Worm (Caenorhabditis elegans) whole organism, young adult: ENCODE measurements around the gene vha-14.
A peak's percentile ranks its signal among the peaks of the same experiment; 100 is the strongest.

Experiments
- B0336.3 ChIP-seq: fragments of 200-800 bp; sonication (Bioruptor generic); IDR thresholded peaks from 2 replicates; pipeline ENCODE4 v1.3.6; 2022; ENCODE audit warnings: missing genetic modification characterization, missing compliant biosample characterization
- C06A6.2 ChIP-seq: fragments of 200-800 bp; sonication (Bioruptor generic); conservative IDR thresholded peaks from 2 replicates; pipeline ENCODE4 v1.3.6; 2022; ENCODE audit warnings: missing genetic modification characterization, missing compliant biosample characterization
- C17E4.6 ChIP-seq: fragments of 200-800 bp; sonication (Bioruptor generic); IDR thresholded peaks from 2 replicates; pipeline ENCODE4 v1.3.6; 2022; ENCODE audit warnings: missing genetic modification reagents, missing genetic modification characterization, missing compliant biosample characterization
- D2030.7 ChIP-seq: fragments of 200-800 bp; sonication (Bioruptor generic); IDR thresholded peaks from 2 replicates; pipeline ENCODE4 v1.3.6; 2022; ENCODE audit warnings: missing genetic modification reagents, missing genetic modification characterization, missing compliant biosample characterization
- F10E7.11 ChIP-seq: sonication (generic microtip); optimal IDR thresholded peaks from 2 replicates; lab custom pipeline; 2017; ENCODE audit warnings: mild to moderate bottlenecking, missing genetic modification characterization, moderate library complexity, missing compliant biosample characterization
- K11D2.4 ChIP-seq: fragments of 200-800 bp; sonication (Bioruptor generic); IDR thresholded peaks from 2 replicates; pipeline ENCODE4 v1.3.6; 2022; ENCODE audit warnings: missing genetic modification reagents, missing genetic modification characterization, missing compliant biosample characterization
- Y53G8AR.9 ChIP-seq: fragments of 200-800 bp; sonication (Bioruptor generic); conservative IDR thresholded peaks from 2 replicates; pipeline ENCODE4 v1.3.6; 2022; ENCODE audit warnings: missing genetic modification reagents, missing genetic modification characterization, missing compliant biosample characterization
- Y56A3A.18 ChIP-seq: fragments of 200-800 bp; sonication (Bioruptor generic); IDR thresholded peaks from 2 replicates; pipeline ENCODE4 v1.3.6; 2022; ENCODE audit warnings: missing genetic modification reagents, missing genetic modification characterization, missing compliant biosample characterization
- Y79H2A.3 ChIP-seq: fragments of 200-800 bp; sonication (Bioruptor generic); conservative IDR thresholded peaks from 2 replicates; pipeline ENCODE4 v1.3.6; 2022; ENCODE audit warnings: missing genetic modification reagents, missing genetic modification characterization, missing compliant biosample characterization
- Y95B8A.8 ChIP-seq: fragments of 200-800 bp; sonication (Bioruptor generic); IDR thresholded peaks from 2 replicates; pipeline ENCODE4 v1.3.6; 2022; ENCODE audit warnings: missing genetic modification reagents, missing genetic modification characterization, missing compliant biosample characterization
- ama-1 ChIP-seq, 3 experiments: fragments of 150-350 bp in 1 of 3; sonication (generic microtip) in 2 of 3; optimal IDR thresholded peaks; 2 replicates each; lab custom pipeline; 2014 to 2018; ENCODE audit warnings: missing biosample characterization in 2 of 3, missing genetic modification characterization in 2 of 3, missing genetic modification reagents in 2 of 3
- aptf-2 ChIP-seq: fragments of 200-800 bp; sonication (Bioruptor generic); conservative IDR thresholded peaks from 2 replicates; pipeline ENCODE4 v1.3.6; 2022; ENCODE audit warnings: missing genetic modification reagents, missing genetic modification characterization, missing compliant biosample characterization
- atf-7 ChIP-seq: sonication (generic microtip); optimal IDR thresholded peaks from 2 replicates; lab custom pipeline; 2017; ENCODE audit warnings: mild to moderate bottlenecking, missing genetic modification characterization, missing compliant biosample characterization
- athp-1 ChIP-seq: sonication (generic microtip); optimal IDR thresholded peaks from 2 replicates; lab custom pipeline; 2017; ENCODE audit warnings: mild to moderate bottlenecking, missing genetic modification characterization, missing compliant biosample characterization
- attf-5 ChIP-seq: fragments of 200-800 bp; sonication (Bioruptor generic); optimal IDR thresholded peaks from 2 replicates; lab custom pipeline; 2018; ENCODE audit warnings: mild to moderate bottlenecking, missing genetic modification characterization, missing compliant biosample characterization
- cebp-1 ChIP-seq, 2 experiments: fragments of 200-800 bp in 1 of 2; sonication (Bioruptor generic) in 1 of 2; sonication (generic microtip) in 1 of 2; IDR thresholded peaks in 1 of 2; optimal IDR thresholded peaks in 1 of 2; 2 replicates each; pipeline versions ENCODE4 v1.3.6 to Lab custom; 2017 to 2022; ENCODE audit warnings: missing compliant biosample characterization in 2 of 2, missing genetic modification characterization in 2 of 2, mild to moderate bottlenecking in 1 of 2, missing genetic modification reagents in 1 of 2, moderate library complexity in 1 of 2
- dpl-1 ChIP-seq: fragments of 150-350 bp; optimal IDR thresholded peaks from 2 replicates; lab custom pipeline; 2014; ENCODE audit warnings: missing biosample characterization, missing genetic modification reagents, missing genetic modification characterization
- efl-1 ChIP-seq: fragments of 150-350 bp; optimal IDR thresholded peaks from 2 replicates; lab custom pipeline; 2014; ENCODE audit warnings: missing biosample characterization, missing genetic modification reagents, missing genetic modification characterization
- egl-18 ChIP-seq: fragments of 200-800 bp; sonication (Bioruptor generic); IDR thresholded peaks from 2 replicates; pipeline ENCODE4 v1.3.6; 2022; ENCODE audit warnings: missing genetic modification reagents, missing genetic modification characterization, missing compliant biosample characterization
- egrh-3 ChIP-seq: fragments of 200-800 bp; sonication (Bioruptor generic); IDR thresholded peaks from 2 replicates; pipeline ENCODE4 v1.3.6; 2022; ENCODE audit warnings: missing genetic modification reagents, missing genetic modification characterization, missing compliant biosample characterization
- fkh-3 ChIP-seq: sonication (generic microtip); optimal IDR thresholded peaks from 2 replicates; lab custom pipeline; 2016; ENCODE audit warnings: mild to moderate bottlenecking, missing genetic modification characterization, missing compliant biosample characterization
- hlh-12 ChIP-seq: sonication (generic microtip); optimal IDR thresholded peaks from 2 replicates; lab custom pipeline; 2016; ENCODE audit warnings: missing genetic modification characterization, missing compliant biosample characterization
- hmg-1.2 ChIP-seq: fragments of 200-800 bp; sonication (Bioruptor generic); IDR thresholded peaks from 2 replicates; pipeline ENCODE4 v1.3.6; 2022; ENCODE audit warnings: missing genetic modification reagents, missing genetic modification characterization, missing compliant biosample characterization
- hrde-1 ChIP-seq: sonication (generic microtip); optimal IDR thresholded peaks from 2 replicates; lab custom pipeline; 2016; ENCODE audit warnings: missing genetic modification characterization, mild to moderate bottlenecking, missing compliant biosample characterization, moderate library complexity, missing genotype, missing genetic modification reagents, borderline replicate concordance
- hsf-1 ChIP-seq: fragments of 200-800 bp; sonication (Bioruptor generic); IDR thresholded peaks from 2 replicates; pipeline ENCODE4 v1.3.6; 2022; ENCODE audit warnings: missing genetic modification reagents, missing genetic modification characterization, missing compliant biosample characterization
- lag-1 ChIP-seq: fragments of 200-800 bp; sonication (Bioruptor generic); IDR thresholded peaks from 2 replicates; pipeline ENCODE4 v1.3.6; 2022; ENCODE audit warnings: missing genetic modification reagents, missing genetic modification characterization, missing compliant biosample characterization
- lin-40 ChIP-seq: sonication (generic microtip); optimal IDR thresholded peaks from 2 replicates; lab custom pipeline; 2016; ENCODE audit warnings: missing genetic modification characterization, mild to moderate bottlenecking, missing compliant biosample characterization, missing genotype, missing genetic modification reagents
- lin-54 ChIP-seq: fragments of 200-800 bp; sonication (Bioruptor generic); optimal IDR thresholded peaks from 2 replicates; lab custom pipeline; 2018; ENCODE audit warnings: mild to moderate bottlenecking, missing genetic modification characterization, missing compliant biosample characterization
- lsy-27 ChIP-seq: sonication (generic microtip); optimal IDR thresholded peaks from 2 replicates; lab custom pipeline; 2017; ENCODE audit warnings: missing genetic modification characterization, mild to moderate bottlenecking, missing compliant biosample characterization, antibody characterized with exemption, missing genotype, borderline replicate concordance; ENCODE audit not compliant: insufficient read depth
- madf-10 ChIP-seq: sonication (generic microtip); optimal IDR thresholded peaks from 2 replicates; lab custom pipeline; 2016; ENCODE audit warnings: mild to moderate bottlenecking, missing genetic modification characterization, missing compliant biosample characterization
- madf-6 ChIP-seq: fragments of 200-800 bp; sonication (Bioruptor generic); IDR thresholded peaks from 2 replicates; pipeline ENCODE4 v1.3.6; 2022; ENCODE audit warnings: missing genetic modification reagents, missing genetic modification characterization, missing compliant biosample characterization
- mcd-1 ChIP-seq: fragments of 200-800 bp; sonication (Bioruptor generic); IDR thresholded peaks from 2 replicates; pipeline ENCODE4 v1.3.6; 2022; ENCODE audit warnings: missing genetic modification reagents, missing genetic modification characterization, missing compliant biosample characterization
- mes-4 ChIP-seq: sonication (generic microtip); optimal IDR thresholded peaks from 2 replicates; lab custom pipeline; 2016; ENCODE audit warnings: missing genotype, missing genetic modification characterization, missing compliant biosample characterization
- nhr-120 ChIP-seq: fragments of 200-800 bp; sonication (Bioruptor generic); IDR thresholded peaks from 2 replicates; pipeline ENCODE4 v1.3.6; 2022; ENCODE audit warnings: missing genetic modification characterization, missing compliant biosample characterization
- nhr-80 ChIP-seq: sonication (generic microtip); optimal IDR thresholded peaks from 2 replicates; lab custom pipeline; 2016; ENCODE audit warnings: missing genetic modification characterization, missing compliant biosample characterization
- pbrm-1 ChIP-seq: fragments of 200-800 bp; sonication (Bioruptor generic); IDR thresholded peaks from 2 replicates; pipeline ENCODE4 v1.3.6; 2022; ENCODE audit warnings: missing genetic modification reagents, missing genetic modification characterization, missing compliant biosample characterization
- rcor-1 ChIP-seq: fragments of 200-800 bp; sonication (Bioruptor generic); IDR thresholded peaks from 2 replicates; pipeline ENCODE4 v1.3.6; 2022; ENCODE audit warnings: missing genetic modification reagents, missing genetic modification characterization, missing compliant biosample characterization
- snpc-1.3 ChIP-seq: sonication (generic microtip); optimal IDR thresholded peaks from 2 replicates; lab custom pipeline; 2017; ENCODE audit warnings: missing genetic modification characterization, mild to moderate bottlenecking, missing compliant biosample characterization, antibody characterized with exemption, moderate library complexity, missing genotype, missing genetic modification reagents; ENCODE audit not compliant: insufficient read depth
- snpc-3.4 ChIP-seq: sonication (generic microtip); optimal IDR thresholded peaks from 2 replicates; lab custom pipeline; 2017; ENCODE audit warnings: missing genetic modification characterization, mild to moderate bottlenecking, missing compliant biosample characterization, antibody characterized with exemption, moderate library complexity, missing genotype, missing genetic modification reagents
- snpc-4 ChIP-seq, 5 experiments: fragments of 150-350 bp in 1 of 5; sonication (generic microtip) in 4 of 5; optimal IDR thresholded peaks; 2 replicates each; lab custom pipeline; 2014 to 2018; ENCODE audit warnings: missing genetic modification characterization in 5 of 5, missing biosample characterization in 3 of 5, antibody characterized with exemption in 2 of 5, mild to moderate bottlenecking in 2 of 5, missing compliant biosample characterization in 2 of 5, missing genotype in 2 of 5, moderate library complexity in 2 of 5, missing genetic modification reagents in 1 of 5
- sptf-2 ChIP-seq: fragments of 200-800 bp; sonication (Bioruptor generic); optimal IDR thresholded peaks from 2 replicates; lab custom pipeline; 2018; ENCODE audit warnings: mild to moderate bottlenecking, missing genetic modification characterization, missing compliant biosample characterization
- tlf-1 ChIP-seq: fragments of 200-800 bp; sonication (Bioruptor generic); optimal IDR thresholded peaks from 2 replicates; lab custom pipeline; 2018; ENCODE audit warnings: mild to moderate bottlenecking, missing genetic modification characterization, missing compliant biosample characterization
- unc-130 ChIP-seq: sonication (generic microtip); optimal IDR thresholded peaks from 2 replicates; lab custom pipeline; 2016; ENCODE audit warnings: missing genetic modification reagents, missing genetic modification characterization, missing compliant biosample characterization
- unc-62 ChIP-seq: fragments of 150-350 bp; optimal IDR thresholded peaks from 2 replicates; lab custom pipeline; 2014; ENCODE audit warnings: missing biosample characterization, missing genetic modification reagents, missing genetic modification characterization
- ztf-18 ChIP-seq: sonication (generic microtip); optimal IDR thresholded peaks from 2 replicates; lab custom pipeline; 2016; ENCODE audit warnings: missing genotype, mild to moderate bottlenecking, missing genetic modification characterization, missing compliant biosample characterization
- ztf-26 ChIP-seq: sonication (generic microtip); optimal IDR thresholded peaks from 2 replicates; lab custom pipeline; 2017; ENCODE audit warnings: missing genetic modification characterization, missing compliant biosample characterization

vha-14 gene

ce11 chrIII:9465865-9466264, 42.0 kb upstream of the vha-14 start, which contains the start of gene B0464.6:
TSS of gene B0464.6 (minus strand) at chrIII:9465965.
- no peak for TF ChIP-seq Y53G8AR.9
- TF ChIP-seq lsy-27 (tag; lab: Kevin White, UChicago): no peak
- no peak for TF ChIP-seq atf-7 (tag; lab: Kevin White, UChicago)
- TF ChIP-seq hsf-1 (GFP tag; lab: Robert Waterston, UW): no peak
- TF ChIP-seq egl-18: no peak
- no peak for TF ChIP-seq egrh-3 (GFP tag; lab: Robert Waterston, UW)
- TF ChIP-seq sptf-2 (GFP tag; lab: Kevin White, UChicago): no peak
- TF ChIP-seq nhr-80 (tag; lab: Kevin White, UChicago): no peak
- no peak for TF ChIP-seq Y79H2A.3
- TF ChIP-seq attf-5: no peak
- TF ChIP-seq rcor-1 (GFP tag; lab: Robert Waterston, UW): no peak
- TF ChIP-seq dpl-1 (GFP tag; lab: Kevin White, UChicago): no peak
- no peak for TF ChIP-seq F10E7.11 (tag; lab: Kevin White, UChicago)
- TF ChIP-seq hlh-12 (tag; lab: Kevin White, UChicago): no peak
- no peak for TF ChIP-seq madf-10 (tag; lab: Kevin White, UChicago)
- no peak for TF ChIP-seq mes-4 (tag; lab: Kevin White, UChicago)
- no peak for TF ChIP-seq hrde-1 (tag; lab: Kevin White, UChicago)

ce11 chrIII:9467095-9467494, 40.8 kb upstream of the vha-14 start, which contains the start of gene baf-1:
TSS of gene baf-1 (plus strand) at chrIII:9467464.
- TF ChIP-seq hmg-1.2 (GFP tag; lab: Robert Waterston, UW) (peak; percentile 97), unc-62 (GFP tag; lab: Kevin White, UChicago) (no peak), C06A6.2 (no peak), ztf-18 (peak; percentile 33), ztf-26 (tag; lab: Kevin White, UChicago) (no peak), athp-1 (tag; lab: Kevin White, UChicago) (no peak), atf-7 (tag; lab: Kevin White, UChicago) (peak; percentile 10), nhr-120 (GFP tag; lab: Robert Waterston, UW) (no peak), fkh-3 (tag; lab: Kevin White, UChicago) (peak; percentile 37), ama-1 (optimal IDR thresholded peaks at IDR 0.05; lab: Kevin White, UChicago) (no peak), ama-1 (GFP tag; optimal IDR thresholded peaks at IDR 0.05; lab: Kevin White, UChicago) (no peak), snpc-1.3 (tag; lab: Kevin White, UChicago) (peak; percentile 15), B0336.3 (0 out of 2 replicates have a peak, but pooled peaks have one; percentile 37), efl-1 (peak; percentile 20), cebp-1 (GFP tag; IDR thresholded peaks at IDR 0.05; lab: Robert Waterston, UW) (peak; percentile 21; the same call in 1 of the 2 replicates), cebp-1 (tag; optimal IDR thresholded peaks at IDR 0.05; lab: Kevin White, UChicago) (peak; percentile 92), tlf-1 (GFP tag; lab: Kevin White, UChicago) (peak; percentile 7), snpc-3.4 (tag; lab: Kevin White, UChicago) (peak; percentile 11), lin-54 (GFP tag; lab: Kevin White, UChicago) (peak; percentile 65), mcd-1 (peak; percentile 97), egrh-3 (GFP tag; lab: Robert Waterston, UW) (no peak), snpc-4 (GFP tag; optimal IDR thresholded peaks at IDR 0.05; lab: Kevin White, UChicago) (no peak), snpc-4 (tag; optimal IDR thresholded peaks at IDR 0.05; lab: Kevin White, UChicago) (peak in 2 of 4 experiments; percentile 38 to 41), Y95B8A.8 (GFP tag; lab: Robert Waterston, UW) (no peak), unc-130 (peak; percentile 25), D2030.7 (GFP tag; lab: Robert Waterston, UW) (peak; percentile 27; the same call in 1 of the 2 replicates), aptf-2 (GFP tag; lab: Robert Waterston, UW) (no peak), C17E4.6 (GFP tag; lab: Robert Waterston, UW) (no peak), nhr-80 (tag; lab: Kevin White, UChicago) (peak; percentile 40), Y56A3A.18 (no peak), lag-1 (no peak), madf-6 (GFP tag; lab: Robert Waterston, UW) (peak; percentile 65), lin-40 (tag; lab: Kevin White, UChicago) (peak; percentile 50), pbrm-1 (GFP tag; lab: Robert Waterston, UW) (0 out of 2 replicates have a peak, but pooled peaks have one; percentile 16), K11D2.4 (GFP tag; lab: Robert Waterston, UW) (peak; percentile 60; the same call in 1 of the 2 replicates)
